Fruit fly (Drosophila melanogaster) whole organism, embryonic: ENCODE measurements around the gene Cyp12a5.
A peak's percentile ranks its signal among the peaks of the same experiment; 100 is the strongest.

ENCODE experiments used
- ATbp ChIP-seq: fragments of 200-800 bp; sonication (Bioruptor generic); optimal IDR thresholded peaks from 2 replicates; lab custom pipeline; 2017; ENCODE audit warnings: missing biosample characterization, mild to moderate bottlenecking, missing genetic modification characterization, missing genetic modification reagents
- Antp ChIP-seq: fragments of 200-800 bp; sonication (Bioruptor generic); optimal IDR thresholded peaks from 3 replicates; lab custom pipeline; 2016; ENCODE audit warnings: missing biosample characterization, missing genetic modification characterization
- Asciz ChIP-seq: fragments of 200-800 bp; sonication (Bioruptor generic); optimal IDR thresholded peaks from 2 replicates; lab custom pipeline; 2017; ENCODE audit warnings: missing biosample characterization, mild to moderate bottlenecking, missing genetic modification characterization, missing genetic modification reagents
- CG10321 ChIP-seq: fragments of 200-800 bp; sonication (Bioruptor generic); IDR thresholded peaks from 2 replicates; pipeline ENCODE4 v1.3.6; 2022; ENCODE audit warnings: missing biosample characterization, missing genetic modification characterization
- CG10654 ChIP-seq: fragments of 200-800 bp; sonication (Bioruptor generic); optimal IDR thresholded peaks from 2 replicates; lab custom pipeline; 2016; ENCODE audit warnings: missing biosample characterization, missing genetic modification characterization
- CG11085 ChIP-seq: fragments of 200-800 bp; sonication (Bioruptor generic); IDR thresholded peaks from 2 replicates; pipeline ENCODE4 v1.3.6; 2022; ENCODE audit warnings: missing biosample characterization, missing genetic modification characterization
- CG11247 ChIP-seq: fragments of 200-800 bp; sonication (Bioruptor generic); IDR thresholded peaks from 2 replicates; pipeline ENCODE4 v1.3.6; 2022; ENCODE audit warnings: missing biosample characterization, missing genetic modification characterization
- CG12391 ChIP-seq: fragments of 200-800 bp; sonication (Bioruptor generic); optimal IDR thresholded peaks from 3 replicates; lab custom pipeline; 2018; ENCODE audit warnings: missing biosample characterization, mild to moderate bottlenecking, missing genetic modification characterization, moderate library complexity
- CG13123 ChIP-seq: fragments of 200-800 bp; sonication (Bioruptor generic); optimal IDR thresholded peaks from 2 replicates; lab custom pipeline; 2016; ENCODE audit warnings: missing biosample characterization, missing genetic modification characterization
- CG14710 ChIP-seq: fragments of 200-800 bp; sonication (Bioruptor generic); optimal IDR thresholded peaks from 3 replicates; lab custom pipeline; 2019; ENCODE audit warnings: missing biosample characterization, mild to moderate bottlenecking, missing genetic modification characterization, moderate library complexity
- CG1647 ChIP-seq: fragments of 200-800 bp; sonication (Bioruptor generic); optimal IDR thresholded peaks from 3 replicates; lab custom pipeline; 2016; ENCODE audit warnings: missing biosample characterization, missing genetic modification characterization
- CG18011 ChIP-seq: fragments of 200-800 bp; sonication (Bioruptor generic); optimal IDR thresholded peaks from 2 replicates; lab custom pipeline; 2017; ENCODE audit warnings: missing biosample characterization, missing genetic modification characterization, mild to moderate bottlenecking, moderate library complexity, missing genotype
- CG2199 ChIP-seq: fragments of 200-800 bp; sonication (Bioruptor generic); IDR thresholded peaks from 3 replicates; pipeline ENCODE4 v1.3.6; 2022; ENCODE audit warnings: missing biosample characterization, missing genetic modification characterization
- CG33557 ChIP-seq: fragments of 200-800 bp; sonication (Bioruptor generic); optimal IDR thresholded peaks from 2 replicates; lab custom pipeline; 2019; ENCODE audit warnings: missing biosample characterization, mild to moderate bottlenecking, missing genetic modification characterization, moderate library complexity
- CG4820 ChIP-seq: fragments of 200-800 bp; sonication (Bioruptor generic); optimal IDR thresholded peaks from 3 replicates; lab custom pipeline; 2016; ENCODE audit warnings: missing biosample characterization, missing genetic modification characterization
- CG4854 ChIP-seq: fragments of 200-800 bp; sonication (Bioruptor generic); optimal IDR thresholded peaks from 2 replicates; lab custom pipeline; 2016; ENCODE audit warnings: missing biosample characterization, missing genetic modification characterization, inconsistent platforms
- CG6654 ChIP-seq: fragments of 200-800 bp; sonication (Bioruptor generic); optimal IDR thresholded peaks from 2 replicates; lab custom pipeline; 2017; ENCODE audit warnings: missing biosample characterization, mild to moderate bottlenecking, missing genetic modification characterization
- CG8290 ChIP-seq, 3 experiments: fragments of 200-800 bp; sonication (Bioruptor generic); optimal IDR thresholded peaks; 2 replicates each; lab custom pipeline; 2016 to 2019; ENCODE audit warnings: missing biosample characterization in 3 of 3, missing genetic modification characterization in 3 of 3, mild to moderate bottlenecking in 2 of 3, moderate library complexity in 1 of 3
- CG8478 ChIP-seq: fragments of >200 bp; optimal IDR thresholded peaks from 2 replicates; lab custom pipeline; 2018
- CG8765 ChIP-seq: fragments of 200-800 bp; sonication (Bioruptor generic); IDR thresholded peaks from 2 replicates; pipeline ENCODE4 v1.3.6; 2022; ENCODE audit warnings: missing biosample characterization, missing genetic modification characterization
- CG9876 ChIP-seq: fragments of 200-800 bp; sonication (Bioruptor generic); optimal IDR thresholded peaks from 2 replicates; lab custom pipeline; 2016; ENCODE audit warnings: missing biosample characterization, missing genetic modification characterization
- CTCF ChIP-seq: fragments of 200-800 bp; sonication (Bioruptor generic); optimal IDR thresholded peaks from 2 replicates; lab custom pipeline; 2017; ENCODE audit warnings: missing biosample characterization, mild to moderate bottlenecking, missing genetic modification characterization, moderate library complexity
- Dbx ChIP-seq: fragments of 200-800 bp; sonication (Bioruptor generic); IDR thresholded peaks from 3 replicates; pipeline ENCODE4 v1.3.6; 2022; ENCODE audit warnings: missing biosample characterization, missing genetic modification characterization
- Elba2 ChIP-seq: fragments of 200-800 bp; sonication (Bioruptor generic); optimal IDR thresholded peaks from 3 replicates; lab custom pipeline; 2016; ENCODE audit warnings: missing biosample characterization, missing genetic modification characterization
- HLH3B ChIP-seq: fragments of 200-800 bp; sonication (Bioruptor generic); IDR thresholded peaks from 2 replicates; pipeline ENCODE4 v1.3.6; 2022; ENCODE audit warnings: missing biosample characterization, missing genetic modification characterization
- Hey ChIP-seq: fragments of 200-800 bp; sonication (Bioruptor generic); optimal IDR thresholded peaks from 3 replicates; lab custom pipeline; 2018; ENCODE audit warnings: missing biosample characterization, mild to moderate bottlenecking, missing genetic modification characterization
- Kr ChIP-seq: fragments of 200-800 bp; sonication (Bioruptor generic); optimal IDR thresholded peaks from 2 replicates; lab custom pipeline; 2017; ENCODE audit warnings: missing biosample characterization, mild to moderate bottlenecking, missing genetic modification characterization
- Lhr ChIP-seq: fragments of 200-800 bp; sonication (Bioruptor generic); optimal IDR thresholded peaks from 3 replicates; lab custom pipeline; 2017; ENCODE audit warnings: mild to moderate bottlenecking, missing biosample characterization, missing genetic modification reagents, missing genetic modification characterization
- Nf-YC ChIP-seq: fragments of 200-800 bp; optimal IDR thresholded peaks from 3 replicates; lab custom pipeline; 2019; ENCODE audit warnings: missing biosample characterization, mild to moderate bottlenecking, missing genetic modification characterization, moderate library complexity
- Oaz ChIP-seq: fragments of 200-800 bp; sonication (Bioruptor generic); IDR thresholded peaks from 2 replicates; pipeline ENCODE4 v1.3.6; 2022; ENCODE audit warnings: missing biosample characterization, missing genetic modification characterization
- Optix ChIP-seq: fragments of 200-800 bp; sonication (Bioruptor generic); IDR thresholded peaks from 3 replicates; pipeline ENCODE4 v1.3.6; 2022; ENCODE audit warnings: missing biosample characterization, missing genetic modification characterization
- Scr ChIP-seq: fragments of 200-800 bp; sonication (Bioruptor generic); IDR thresholded peaks from 2 replicates; pipeline ENCODE4 v1.3.6; 2022; ENCODE audit warnings: missing biosample characterization, missing genetic modification characterization; ENCODE audit not compliant: partially characterized antibody
- ab ChIP-seq: fragments of 200-800 bp; sonication (Bioruptor generic); optimal IDR thresholded peaks from 2 replicates; lab custom pipeline; 2016; ENCODE audit warnings: missing biosample characterization, missing genetic modification characterization
- ap ChIP-seq: fragments of 200-800 bp; sonication (Bioruptor generic); IDR thresholded peaks from 2 replicates; pipeline ENCODE4 v1.3.6; 2022; ENCODE audit warnings: missing biosample characterization, missing genetic modification characterization
- ash1 ChIP-seq: fragments of 200-800 bp; sonication (Bioruptor generic); optimal IDR thresholded peaks from 2 replicates; lab custom pipeline; 2018; ENCODE audit warnings: missing biosample characterization, mild to moderate bottlenecking, missing genetic modification characterization
- cas ChIP-seq: fragments of 200-800 bp; sonication (Bioruptor generic); IDR thresholded peaks from 2 replicates; pipeline ENCODE4 v1.3.6; 2022; ENCODE audit warnings: missing biosample characterization, missing genetic modification characterization
- crp ChIP-seq, 2 experiments: fragments of 200-800 bp; sonication (Bioruptor generic); optimal IDR thresholded peaks; 2 replicates in 1 of 2; 3 replicates in 1 of 2; lab custom pipeline; 2017; ENCODE audit warnings: missing biosample characterization in 2 of 2, missing genetic modification characterization in 2 of 2, mild to moderate bottlenecking in 1 of 2, moderate library complexity in 1 of 2
- dm ChIP-seq: fragments of 200-800 bp; sonication (Bioruptor generic); optimal IDR thresholded peaks from 3 replicates; lab custom pipeline; 2016; ENCODE audit warnings: missing biosample characterization, missing genetic modification characterization
- gcm2 ChIP-seq: fragments of 200-800 bp; sonication (Bioruptor generic); optimal IDR thresholded peaks from 2 replicates; lab custom pipeline; 2016; ENCODE audit warnings: missing biosample characterization, missing genetic modification characterization
- gt ChIP-seq: fragments of 200-800 bp; sonication (Bioruptor generic); IDR thresholded peaks from 2 replicates; pipeline ENCODE4 v1.3.6; 2022; ENCODE audit warnings: missing biosample characterization, missing genetic modification characterization
- nmo ChIP-seq: fragments of 200-800 bp; sonication (Bioruptor generic); optimal IDR thresholded peaks from 2 replicates; lab custom pipeline; 2018; ENCODE audit warnings: missing biosample characterization, mild to moderate bottlenecking, missing genetic modification characterization, moderate library complexity
- oc ChIP-seq: fragments of 200-800 bp; sonication (Bioruptor generic); optimal IDR thresholded peaks from 2 replicates; lab custom pipeline; 2018; ENCODE audit warnings: missing biosample characterization, mild to moderate bottlenecking, missing genetic modification characterization, moderate library complexity
- sens ChIP-seq: fragments of 200-800 bp; sonication (Bioruptor generic); peaks from one replicate; lab custom pipeline; 2016; ENCODE audit warnings: missing biosample characterization, missing genetic modification characterization
- seq ChIP-seq: fragments of 200-800 bp; sonication (Bioruptor generic); IDR thresholded peaks from 2 replicates; pipeline ENCODE4 v1.3.6; 2022; ENCODE audit warnings: missing biosample characterization, missing genetic modification characterization
- sisA ChIP-seq: fragments of 200-800 bp; sonication (Bioruptor generic); IDR thresholded peaks from 2 replicates; pipeline ENCODE4 v1.3.6; 2022; ENCODE audit warnings: missing biosample characterization, missing genetic modification characterization
- sna ChIP-seq: fragments of 200-800 bp; sonication (Bioruptor generic); IDR thresholded peaks from 2 replicates; pipeline ENCODE4 v1.3.6; 2022; ENCODE audit warnings: missing biosample characterization, missing genetic modification characterization; ENCODE audit not compliant: partially characterized antibody
- sr ChIP-seq: fragments of 200-800 bp; sonication (Bioruptor generic); IDR thresholded peaks from 3 replicates; pipeline ENCODE4 v1.3.6; 2022; ENCODE audit warnings: missing biosample characterization, missing genetic modification characterization
- ssp ChIP-seq: fragments of 200-800 bp; sonication (Bioruptor generic); IDR thresholded peaks from 2 replicates; pipeline ENCODE4 v1.3.6; 2022; ENCODE audit warnings: missing biosample characterization, missing genetic modification characterization
- wor ChIP-seq: fragments of 200-800 bp; sonication (Bioruptor generic); IDR thresholded peaks from 2 replicates; pipeline ENCODE4 v1.3.6; 2022; ENCODE audit warnings: missing biosample characterization, missing genetic modification characterization
- zfh1 ChIP-seq: fragments of 200-800 bp; sonication (Bioruptor generic); IDR thresholded peaks from 3 replicates; pipeline ENCODE4 v1.3.6; 2022; ENCODE audit warnings: missing biosample characterization, missing genetic modification characterization

The Cyp12a5 gene

dm6 chr3R:19156670-19157402 lies 24.4 kb downstream of the Cyp12a5 start, which contains the start of gene nanos (continued):
- peak; percentile 22 for TF ChIP-seq CG33557 (GFP tag; lab: Kevin White, UChicago)
- peak; percentile 64 for TF ChIP-seq CG12391 (tag; lab: Kevin White, UChicago)
- TF ChIP-seq nmo (GFP tag; lab: Kevin White, UChicago): peak; percentile 63
- TF ChIP-seq CG4820 (GFP tag; lab: Kevin White, UChicago): peak; percentile 55
- no peak for TF ChIP-seq ATbp (GFP tag; lab: Kevin White, UChicago)
- peak; percentile 62 for TF ChIP-seq ssp
- TF ChIP-seq crp (GFP tag; optimal IDR thresholded peaks at IDR 0.05; lab: Kevin White, UChicago): peak; percentile 79 to 99
- peak; percentile 61; the same call in 2 of the 3 replicates for TF ChIP-seq Optix (GFP tag; lab: Robert Waterston, UW)
- TF ChIP-seq seq (GFP tag; lab: Robert Waterston, UW): no peak
- TF ChIP-seq Dbx (GFP tag; lab: Robert Waterston, UW): peak; percentile 90
- peak; percentile 36 for TF ChIP-seq CG8478 (lab: Kevin White, UChicago)
- TF ChIP-seq Hey (tag; lab: Kevin White, UChicago): peak; percentile 39
- peak; percentile 60 for TF ChIP-seq CG1647
- 0 out of 2 replicates have a peak, but pooled peaks have one; percentile 29 for TF ChIP-seq CG10321 (GFP tag; lab: Robert Waterston, UW)
- TF ChIP-seq Oaz: no peak
- TF ChIP-seq CG9876 (GFP tag; lab: Kevin White, UChicago): peak; percentile 58
- peak; percentile 51 for TF ChIP-seq CTCF (GFP tag; lab: Kevin White, UChicago)
- TF ChIP-seq CG6654 (GFP tag; lab: Kevin White, UChicago): no peak
- TF ChIP-seq ab (GFP tag; lab: Kevin White, UChicago): peak; percentile 43
- peak; percentile 79 for TF ChIP-seq CG14710 (tag; lab: Kevin White, UChicago)
- no peak; the same call in 1 of the 2 replicates for TF ChIP-seq cas
- TF ChIP-seq CG18011: peak; percentile 67
- TF ChIP-seq Antp (GFP tag; lab: Kevin White, UChicago): peak; percentile 84
- no peak for TF ChIP-seq gcm2
- no peak for TF ChIP-seq Kr (GFP tag; lab: Kevin White, UChicago)
- TF ChIP-seq dm (GFP tag; lab: Kevin White, UChicago): peak; percentile 88
- no peak for TF ChIP-seq CG4854 (GFP tag; lab: Kevin White, UChicago)
- TF ChIP-seq sisA: peak; percentile 60
- peak; percentile 51; the same call in 1 of the 2 replicates for TF ChIP-seq CG8765 (GFP tag; lab: Robert Waterston, UW)
- TF ChIP-seq zfh1 (GFP tag; lab: Robert Waterston, UW): peak; percentile 74
- peak; percentile 45; the same call in 1 of the 3 replicates for TF ChIP-seq sr (GFP tag; lab: Robert Waterston, UW)
- TF ChIP-seq ap (GFP tag; lab: Robert Waterston, UW): 0 out of 2 replicates have a peak, but pooled peaks have one; percentile 7
- no peak for TF ChIP-seq CG2199 (GFP tag; lab: Robert Waterston, UW)
- peak; percentile 56 for TF ChIP-seq Lhr
- TF ChIP-seq ash1 (GFP tag; lab: Kevin White, UChicago): peak; percentile 69
- peak; percentile 66 for TF ChIP-seq oc
- peak; percentile 49; the same call in 1 of the 2 replicates for TF ChIP-seq HLH3B (GFP tag; lab: Robert Waterston, UW)
- TF ChIP-seq Scr (GFP tag; lab: Robert Waterston, UW): peak; percentile 98
- TF ChIP-seq CG8290 (GFP tag; optimal IDR thresholded peaks at IDR 0.05; lab: Kevin White, UChicago): peak; percentile 69
- peak in 1 of 2 experiments; percentile 90 for TF ChIP-seq CG8290 (tag; optimal IDR thresholded peaks at IDR 0.05; lab: Kevin White, UChicago)
- TF ChIP-seq CG13123 (GFP tag; lab: Kevin White, UChicago): peak; percentile 41
- TF ChIP-seq CG10654 (GFP tag; lab: Kevin White, UChicago): peak; percentile 18
- TF ChIP-seq sens (GFP tag; lab: Kevin White, UChicago): peak; percentile 71
- TF ChIP-seq gt (GFP tag; lab: Robert Waterston, UW): no peak
- TF ChIP-seq CG11085 (GFP tag; lab: Robert Waterston, UW): peak; percentile 57; the same call in 1 of the 2 replicates
- TF ChIP-seq Asciz (GFP tag; lab: Kevin White, UChicago): no peak
- no peak for TF ChIP-seq Elba2 (GFP tag; lab: Kevin White, UChicago)
- peak; percentile 98 for TF ChIP-seq sna (GFP tag; lab: Robert Waterston, UW)
- TF ChIP-seq wor (GFP tag; lab: Robert Waterston, UW): no peak
- peak; percentile 56 for TF ChIP-seq CG11247 (GFP tag; lab: Robert Waterston, UW)
- TF ChIP-seq Nf-YC (tag; lab: Kevin White, UChicago): peak; percentile 56
